Worm (Caenorhabditis elegans) whole organism, L4 larva: Measurements from ENCODE around the gene memi-2.

ENCODE experiments used
- daf-8 ChIP-seq: fragments of 200-800 bp; sonication (Bioruptor generic); IDR thresholded peaks from 2 replicates; pipeline ENCODE4 v1.3.6; 2022; ENCODE audit warnings: missing genetic modification characterization, missing compliant biosample characterization
- dpl-1 ChIP-seq: fragments of 150-350 bp; optimal IDR thresholded peaks from 2 replicates; lab custom pipeline; 2014; ENCODE audit warnings: missing biosample characterization, missing genetic modification reagents, missing genetic modification characterization
- nhr-28 ChIP-seq: fragments of 150-350 bp; optimal IDR thresholded peaks from 2 replicates; lab custom pipeline; 2014; ENCODE audit warnings: missing biosample characterization, missing genetic modification characterization
- vab-7 ChIP-seq: fragments of 200-800 bp; sonication (Bioruptor generic); IDR thresholded peaks from 2 replicates; pipeline ENCODE4 v1.3.6; 2022; ENCODE audit warnings: missing genetic modification reagents, missing genetic modification characterization, missing compliant biosample characterization
- zag-1 ChIP-seq: fragments of 150-350 bp; optimal IDR thresholded peaks from 2 replicates; lab custom pipeline; 2014; ENCODE audit warnings: missing biosample characterization, missing genetic modification characterization
- ztf-11 ChIP-seq: fragments of 150-350 bp; optimal IDR thresholded peaks from 2 replicates; lab custom pipeline; 2014; ENCODE audit warnings: missing biosample characterization, missing genetic modification characterization

- no peak for TF ChIP-seq ztf-11 (tag; lab: Kevin White, UChicago)
- no peak for TF ChIP-seq dpl-1
- TF ChIP-seq zag-1 (tag; lab: Kevin White, UChicago): no peak
- TF ChIP-seq vab-7: no peak
- TF ChIP-seq daf-8 (GFP tag; lab: Robert Waterston, UW): no peak
- TF ChIP-seq nhr-28: no peak
These were observed 31.0 kb downstream of the memi-2 start, which contains the start of gene agt-1 for ce11 chrIV:13369120-13369842.
